Fruit fly (Drosophila melanogaster): ENCODE results near the gene CG1090.

CG1090 gene

DNA sequence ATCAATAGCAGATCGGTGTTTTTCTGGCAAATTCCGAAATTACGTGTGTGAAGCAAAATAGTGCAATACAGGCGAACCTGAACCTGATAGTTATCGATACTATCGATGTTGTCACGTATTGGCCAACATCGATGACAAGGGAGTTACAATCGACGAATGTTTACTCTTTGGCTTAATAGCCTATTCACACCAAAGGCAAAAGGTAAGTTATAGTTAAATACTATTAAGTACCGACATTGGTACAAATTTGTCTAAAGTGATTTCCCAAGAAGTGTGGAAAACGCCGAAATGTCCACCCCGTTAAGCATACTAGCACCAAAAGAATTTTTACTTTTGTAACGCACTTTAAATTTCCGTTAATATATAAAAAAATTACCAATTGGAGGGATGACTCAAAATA is 25.7 kb upstream of the CG1090 start, which contains the start of gene CG9776 (continued):
- TF ChIP-seq sd (tag; optimal IDR thresholded peaks at IDR 0.05) (no peak), Sin3A (optimal IDR thresholded peaks at IDR 0.05) (peak; percentile 63), Chrac-16 (GFP tag; optimal IDR thresholded peaks at IDR 0.05) (peak; percentile 41), sens-2 (GFP tag; IDR thresholded peaks at IDR 0.05) (no peak), B-H1 (GFP tag; IDR thresholded peaks at IDR 0.05) (peak; percentile 48; the same call in 2 of the 3 replicates), CG17361 (GFP tag; IDR thresholded peaks at IDR 0.05) (no peak; the same call in 1 of the 3 replicates), unc-4 (GFP tag; IDR thresholded peaks at IDR 0.05; ENCODE audit: partially characterized antibody) (peak; percentile 96), CG3847 (GFP tag; IDR thresholded peaks at IDR 0.05) (peak; percentile 42; the same call in 1 of the 2 replicates), Hmr (GFP tag; optimal IDR thresholded peaks at IDR 0.05) (no peak), pfk (GFP tag; optimal IDR thresholded peaks at IDR 0.05) (no peak), nom (GFP tag; optimal IDR thresholded peaks at IDR 0.05) (no peak), dmrt99B (tag; optimal IDR thresholded peaks at IDR 0.05) (no peak), zen2 (GFP tag; IDR thresholded peaks at IDR 0.05; ENCODE audit: partially characterized antibody) (peak; percentile 98), onecut (GFP tag; IDR thresholded peaks at IDR 0.05) (peak; percentile 33; the same call in 1 of the 2 replicates), usp (GFP tag; optimal IDR thresholded peaks at IDR 0.05) (no peak), BtbVII (GFP tag; optimal IDR thresholded peaks at IDR 0.05) (no peak), ind (GFP tag; optimal IDR thresholded peaks at IDR 0.05) (peak; percentile 52), gce (GFP tag; IDR thresholded peaks at IDR 0.05) (0 out of 3 replicates have a peak, but pooled peaks have one; percentile 10), slp2 (GFP tag; optimal IDR thresholded peaks at IDR 0.05) (peak; percentile 67), tna (GFP tag; IDR thresholded peaks at IDR 0.05; ENCODE audit: partially characterized antibody) (peak; percentile 97), GATAe (GFP tag; conservative IDR thresholded peaks at IDR 0.05) (no peak), CG18764 (GFP tag; optimal IDR thresholded peaks at IDR 0.05) (peak; percentile 2), CG12071 (GFP tag; optimal IDR thresholded peaks at IDR 0.05) (no peak), CG11695 (GFP tag; IDR thresholded peaks at IDR 0.05) (0 out of 3 replicates have a peak, but pooled peaks have one; percentile 11), Oaz (GFP tag; IDR thresholded peaks at IDR 0.05) (0 out of 2 replicates have a peak, but pooled peaks have one; percentile 9), CG9437 (GFP tag; optimal IDR thresholded peaks at IDR 0.05) (peak; percentile 61), Stat92E (GFP tag; optimal IDR thresholded peaks at IDR 0.05) (peak in 1 of 3 experiments; percentile 19), tup (GFP tag; optimal IDR thresholded peaks at IDR 0.05) (peak; percentile 19), CG9932 (GFP tag; IDR thresholded peaks at IDR 0.05) (peak; percentile 77), CG7839 (tag; optimal IDR thresholded peaks at IDR 0.05) (no peak), TFAM (GFP tag; optimal IDR thresholded peaks at IDR 0.05) (no peak), wor (GFP tag; IDR thresholded peaks at IDR 0.05) (no peak), lmd (GFP tag; IDR thresholded peaks at IDR 0.05) (peak; percentile 53; the same call in 1 of the 2 replicates), croc (GFP tag; conservative IDR thresholded peaks at IDR 0.05) (0 out of 3 replicates have a peak, but pooled peaks have one; percentile 17), Eip74EF (GFP tag; optimal IDR thresholded peaks at IDR 0.05) (peak in 1 of 2 experiments; percentile 48), CG10209 (GFP tag; optimal IDR thresholded peaks at IDR 0.05) (peak; percentile 61), cwo (GFP tag; optimal IDR thresholded peaks at IDR 0.05) (no peak), so (GFP tag; IDR thresholded peaks at IDR 0.05) (no peak), CG3726 (GFP tag; IDR thresholded peaks at IDR 0.05) (no peak), CG15073 (GFP tag; optimal IDR thresholded peaks at IDR 0.05) (peak; percentile 5), CG2202 (tag; optimal IDR thresholded peaks at IDR 0.05) (no peak), CG33213 (GFP tag; optimal IDR thresholded peaks at IDR 0.05) (peak; percentile 86), hb (GFP tag; IDR thresholded peaks at IDR 0.05; ENCODE audit: partially characterized antibody) (peak; percentile 97), chinmo (GFP tag; IDR thresholded peaks at IDR 0.05; ENCODE audit: partially characterized antibody) (peak; percentile 99), chn (GFP tag; optimal IDR thresholded peaks at IDR 0.05) (peak; percentile 35), CG30403 (GFP tag; optimal IDR thresholded peaks at IDR 0.05) (peak; percentile 73), lov (optimal IDR thresholded peaks at IDR 0.05) (no peak), lov (GFP tag; IDR thresholded peaks at IDR 0.05) (no peak), Mes4 (GFP tag; optimal IDR thresholded peaks at IDR 0.05) (no peak), D (optimal IDR thresholded peaks at IDR 0.05) (no peak), D (GFP tag; optimal IDR thresholded peaks at IDR 0.05) (peak; percentile 20)

All from whole organism, embryonic.